Worm (Caenorhabditis elegans): ENCODE results near the gene ctf-4.

DNA sequence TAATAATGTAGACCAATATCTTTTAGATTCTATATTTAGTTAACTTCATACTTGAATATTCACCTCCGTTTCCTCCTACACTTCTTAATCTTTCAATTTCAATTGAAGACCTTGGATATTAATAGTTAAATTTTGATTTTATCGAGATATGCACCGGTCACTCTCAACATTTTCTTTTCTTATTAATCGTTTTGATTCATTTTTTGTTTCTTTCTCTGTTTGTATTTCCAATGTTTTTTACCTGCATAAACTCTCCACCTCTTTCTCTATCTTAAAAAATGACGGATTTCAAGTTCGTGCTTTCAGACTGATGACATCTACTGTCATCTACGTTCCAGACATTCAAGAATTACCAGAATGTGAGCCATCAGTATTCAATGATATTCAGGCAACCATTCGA is 26.4 kb upstream of the ctf-4 start, which contains the start of gene frpr-9:
- TF ChIP-seq ama-1 (optimal IDR thresholded peaks at IDR 0.05) (no peak), ztf-11 (tag; optimal IDR thresholded peaks at IDR 0.05) (no peak), nhr-11 (tag; optimal IDR thresholded peaks at IDR 0.05) (no peak), zag-1 (tag; optimal IDR thresholded peaks at IDR 0.05) (no peak), hlh-30 (tag; optimal IDR thresholded peaks at IDR 0.05; ENCODE audit: insufficient read depth) (no peak), egl-27 (tag; optimal IDR thresholded peaks at IDR 0.05) (no peak), nhr-10 (tag; optimal IDR thresholded peaks at IDR 0.05) (no peak), Y5F2A.4 (GFP tag; optimal IDR thresholded peaks at IDR 0.05) (no peak), daf-12 (tag; optimal IDR thresholded peaks at IDR 0.05) (no peak), Y75B8A.6 (GFP tag; IDR thresholded peaks at IDR 0.05) (no peak), snpc-4 (tag; optimal IDR thresholded peaks at IDR 0.05) (no peak), mep-1 (tag; optimal IDR thresholded peaks at IDR 0.05) (no peak), mdl-1 (tag; optimal IDR thresholded peaks at IDR 0.05) (no peak), gei-8 (GFP tag; optimal IDR thresholded peaks at IDR 0.05) (no peak)

Measured in whole organism, L4 larva.